Fruit fly (Drosophila melanogaster): ENCODE results near the gene Cad96Ca.

dm6 chr3R:25208042-25208766, at the start of gene Cad96Ca:
- TF ChIP-seq vri (GFP tag; optimal IDR thresholded peaks at IDR 0.05) (no peak), fd59A (GFP tag; optimal IDR thresholded peaks at IDR 0.05) (no peak), CG16779 (tag; optimal IDR thresholded peaks at IDR 0.05) (no peak), CG11762 (GFP tag; optimal IDR thresholded peaks at IDR 0.05; ENCODE audit: insufficient read depth) (no peak), cyc (GFP tag; optimal IDR thresholded peaks at IDR 0.05) (no peak)
